Worm (Caenorhabditis elegans) whole organism, young adult: Measurements from ENCODE around the gene chil-12.

Experiments
- B0336.3 ChIP-seq: fragments of 200-800 bp; sonication (Bioruptor generic); IDR thresholded peaks from 2 replicates; pipeline ENCODE4 v1.3.6; 2022; ENCODE audit warnings: missing genetic modification characterization, missing compliant biosample characterization
- D2030.7 ChIP-seq: fragments of 200-800 bp; sonication (Bioruptor generic); IDR thresholded peaks from 2 replicates; pipeline ENCODE4 v1.3.6; 2022; ENCODE audit warnings: missing genetic modification reagents, missing genetic modification characterization, missing compliant biosample characterization
- F10E7.11 ChIP-seq: sonication (generic microtip); optimal IDR thresholded peaks from 2 replicates; lab custom pipeline; 2017; ENCODE audit warnings: mild to moderate bottlenecking, missing genetic modification characterization, moderate library complexity, missing compliant biosample characterization
- F37B4.10 ChIP-seq: fragments of 200-800 bp; sonication (Bioruptor generic); IDR thresholded peaks from 2 replicates; pipeline ENCODE4 v1.3.6; 2022; ENCODE audit warnings: missing genetic modification characterization, missing compliant biosample characterization
- F49E8.2 ChIP-seq: sonication (generic microtip); optimal IDR thresholded peaks from 3 replicates; lab custom pipeline; 2017; ENCODE audit warnings: missing genetic modification characterization, mild to moderate bottlenecking, missing compliant biosample characterization, antibody characterized with exemption, moderate library complexity; ENCODE audit not compliant: insufficient read depth
- F55B11.4 ChIP-seq: sonication (generic microtip); optimal IDR thresholded peaks from 2 replicates; lab custom pipeline; 2016; ENCODE audit warnings: missing compliant biosample characterization, missing genetic modification characterization, borderline replicate concordance; ENCODE audit not compliant: insufficient read depth
- T07F8.4 ChIP-seq: sonication (generic microtip); optimal IDR thresholded peaks from 2 replicates; lab custom pipeline; 2016; ENCODE audit warnings: mild to moderate bottlenecking, missing genetic modification characterization, moderate library complexity, missing compliant biosample characterization
- akir-1 ChIP-seq: fragments of 200-800 bp; sonication (Bioruptor generic); optimal IDR thresholded peaks from 2 replicates; lab custom pipeline; 2018; ENCODE audit warnings: mild to moderate bottlenecking, missing genetic modification characterization, moderate library complexity, missing compliant biosample characterization
- attf-3 ChIP-seq: fragments of 200-800 bp; sonication (Bioruptor generic); conservative IDR thresholded peaks from 2 replicates; pipeline ENCODE4 v1.3.6; 2022; ENCODE audit warnings: missing genetic modification reagents, missing genetic modification characterization, missing compliant biosample characterization
- ceh-40 ChIP-seq: fragments of 200-800 bp; sonication (Bioruptor generic); IDR thresholded peaks from 2 replicates; pipeline ENCODE4 v1.3.6; 2022; ENCODE audit warnings: missing genetic modification characterization, missing compliant biosample characterization
- ceh-79 ChIP-seq: sonication (generic microtip); optimal IDR thresholded peaks from 2 replicates; lab custom pipeline; 2017; ENCODE audit warnings: mild to moderate bottlenecking, missing genetic modification characterization, missing compliant biosample characterization
- ceh-91 ChIP-seq: fragments of 200-800 bp; sonication (Bioruptor generic); IDR thresholded peaks from 2 replicates; pipeline ENCODE4 v1.3.6; 2022; ENCODE audit warnings: missing genetic modification reagents, missing genetic modification characterization, missing compliant biosample characterization
- dox-1 ChIP-seq: fragments of 200-800 bp; sonication (Bioruptor generic); IDR thresholded peaks from 2 replicates; pipeline ENCODE4 v1.3.6; 2022; ENCODE audit warnings: missing genetic modification reagents, missing genetic modification characterization, missing compliant biosample characterization
- dpl-1 ChIP-seq: fragments of 150-350 bp; optimal IDR thresholded peaks from 2 replicates; lab custom pipeline; 2014; ENCODE audit warnings: missing biosample characterization, missing genetic modification reagents, missing genetic modification characterization
- efl-1 ChIP-seq: fragments of 150-350 bp; optimal IDR thresholded peaks from 2 replicates; lab custom pipeline; 2014; ENCODE audit warnings: missing biosample characterization, missing genetic modification reagents, missing genetic modification characterization
- egl-18 ChIP-seq: fragments of 200-800 bp; sonication (Bioruptor generic); IDR thresholded peaks from 2 replicates; pipeline ENCODE4 v1.3.6; 2022; ENCODE audit warnings: missing genetic modification reagents, missing genetic modification characterization, missing compliant biosample characterization
- egrh-3 ChIP-seq: fragments of 200-800 bp; sonication (Bioruptor generic); IDR thresholded peaks from 2 replicates; pipeline ENCODE4 v1.3.6; 2022; ENCODE audit warnings: missing genetic modification reagents, missing genetic modification characterization, missing compliant biosample characterization
- hlh-26 ChIP-seq: fragments of 200-800 bp; sonication (Bioruptor generic); conservative IDR thresholded peaks from 2 replicates; pipeline ENCODE4 v1.3.6; 2022; ENCODE audit warnings: missing genetic modification reagents, missing genetic modification characterization, missing compliant biosample characterization
- hmg-1.2 ChIP-seq: fragments of 200-800 bp; sonication (Bioruptor generic); IDR thresholded peaks from 2 replicates; pipeline ENCODE4 v1.3.6; 2022; ENCODE audit warnings: missing genetic modification reagents, missing genetic modification characterization, missing compliant biosample characterization
- lag-1 ChIP-seq: fragments of 200-800 bp; sonication (Bioruptor generic); IDR thresholded peaks from 2 replicates; pipeline ENCODE4 v1.3.6; 2022; ENCODE audit warnings: missing genetic modification reagents, missing genetic modification characterization, missing compliant biosample characterization
- lin-40 ChIP-seq: sonication (generic microtip); optimal IDR thresholded peaks from 2 replicates; lab custom pipeline; 2016; ENCODE audit warnings: missing genetic modification characterization, mild to moderate bottlenecking, missing compliant biosample characterization, missing genotype, missing genetic modification reagents
- lsl-1 ChIP-seq: fragments of 200-800 bp; sonication (Bioruptor generic); optimal IDR thresholded peaks from 2 replicates; lab custom pipeline; 2018; ENCODE audit warnings: mild to moderate bottlenecking, missing genetic modification characterization, moderate library complexity, missing compliant biosample characterization
- lsy-27 ChIP-seq: sonication (generic microtip); optimal IDR thresholded peaks from 2 replicates; lab custom pipeline; 2017; ENCODE audit warnings: missing genetic modification characterization, mild to moderate bottlenecking, missing compliant biosample characterization, antibody characterized with exemption, missing genotype, borderline replicate concordance; ENCODE audit not compliant: insufficient read depth
- madf-3 ChIP-seq: fragments of 200-800 bp; sonication (Bioruptor generic); IDR thresholded peaks from 2 replicates; pipeline ENCODE4 v1.3.6; 2022; ENCODE audit warnings: missing genetic modification reagents, missing genetic modification characterization, missing compliant biosample characterization
- mes-4 ChIP-seq: sonication (generic microtip); optimal IDR thresholded peaks from 2 replicates; lab custom pipeline; 2016; ENCODE audit warnings: missing genotype, missing genetic modification characterization, missing compliant biosample characterization
- nfya-1 ChIP-seq: sonication (generic microtip); optimal IDR thresholded peaks from 2 replicates; lab custom pipeline; 2017; ENCODE audit warnings: antibody characterized with exemption, missing compliant biosample characterization, missing genetic modification characterization, borderline replicate concordance; ENCODE audit not compliant: insufficient read depth
- nfyb-1 ChIP-seq: fragments of 200-800 bp; sonication (Bioruptor generic); IDR thresholded peaks from 2 replicates; pipeline ENCODE4 v1.3.6; 2022; ENCODE audit warnings: missing genetic modification reagents, missing genetic modification characterization, missing compliant biosample characterization
- nhr-27 ChIP-seq: fragments of 200-800 bp; sonication (Bioruptor generic); optimal IDR thresholded peaks from 2 replicates; lab custom pipeline; 2018; ENCODE audit warnings: mild to moderate bottlenecking, missing genetic modification characterization, moderate library complexity, missing compliant biosample characterization
- repo-1 ChIP-seq: sonication (generic microtip); optimal IDR thresholded peaks from 2 replicates; lab custom pipeline; 2017; ENCODE audit warnings: mild to moderate bottlenecking, missing genetic modification characterization, missing compliant biosample characterization
- sdz-38 ChIP-seq: sonication (generic microtip); optimal IDR thresholded peaks from 2 replicates; lab custom pipeline; 2016; ENCODE audit warnings: missing genotype, missing genetic modification characterization, missing compliant biosample characterization
- snpc-1.3 ChIP-seq: sonication (generic microtip); optimal IDR thresholded peaks from 2 replicates; lab custom pipeline; 2017; ENCODE audit warnings: missing genetic modification characterization, mild to moderate bottlenecking, missing compliant biosample characterization, antibody characterized with exemption, moderate library complexity, missing genotype, missing genetic modification reagents; ENCODE audit not compliant: insufficient read depth
- sptf-2 ChIP-seq: fragments of 200-800 bp; sonication (Bioruptor generic); optimal IDR thresholded peaks from 2 replicates; lab custom pipeline; 2018; ENCODE audit warnings: mild to moderate bottlenecking, missing genetic modification characterization, missing compliant biosample characterization
- tbx-9 ChIP-seq: sonication (generic microtip); optimal IDR thresholded peaks from 2 replicates; lab custom pipeline; 2016; ENCODE audit warnings: borderline replicate concordance, missing genetic modification characterization, inconsistent platforms, missing compliant biosample characterization
- unc-130 ChIP-seq: sonication (generic microtip); optimal IDR thresholded peaks from 2 replicates; lab custom pipeline; 2016; ENCODE audit warnings: missing genetic modification reagents, missing genetic modification characterization, missing compliant biosample characterization
- unc-62 ChIP-seq: fragments of 150-350 bp; optimal IDR thresholded peaks from 2 replicates; lab custom pipeline; 2014; ENCODE audit warnings: missing biosample characterization, missing genetic modification reagents, missing genetic modification characterization
- zim-3 ChIP-seq: sonication (generic microtip); optimal IDR thresholded peaks from 2 replicates; lab custom pipeline; 2017; ENCODE audit warnings: mild to moderate bottlenecking, missing genetic modification characterization, moderate library complexity, missing compliant biosample characterization
- ztf-18 ChIP-seq: sonication (generic microtip); optimal IDR thresholded peaks from 2 replicates; lab custom pipeline; 2016; ENCODE audit warnings: missing genotype, mild to moderate bottlenecking, missing genetic modification characterization, missing compliant biosample characterization
- ztf-25 ChIP-seq: fragments of 200-800 bp; sonication (Bioruptor generic); IDR thresholded peaks from 2 replicates; pipeline ENCODE4 v1.3.6; 2022; ENCODE audit warnings: missing genetic modification reagents, missing genetic modification characterization, missing compliant biosample characterization
- ztf-26 ChIP-seq: sonication (generic microtip); optimal IDR thresholded peaks from 2 replicates; lab custom pipeline; 2017; ENCODE audit warnings: missing genetic modification characterization, missing compliant biosample characterization

chil-12 gene

DNA sequence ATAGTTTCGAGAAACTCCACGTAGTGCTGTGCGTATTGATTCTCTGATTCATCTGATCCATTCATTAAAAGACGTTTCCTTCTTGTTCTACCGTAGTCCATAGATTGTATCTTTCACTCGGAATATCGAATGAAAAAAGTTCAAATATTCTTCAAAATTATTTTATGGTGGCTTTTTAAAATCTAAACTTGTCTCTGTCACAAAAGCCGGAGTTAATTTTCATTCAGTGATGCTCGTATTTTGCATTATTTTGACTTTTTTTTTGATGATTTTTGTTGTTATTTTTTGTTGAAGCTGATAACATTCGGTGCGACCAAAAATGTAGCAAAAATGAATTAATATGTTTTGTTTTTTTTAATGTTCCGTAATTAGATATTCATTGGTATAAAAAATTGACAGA is 5.7 kb upstream of the chil-12 start, which contains the start of gene nhr-164:
Gene nhr-164 (minus strand): TSS at position 101 of the 400 bp plus-strand sequence.
- TF ChIP-seq attf-3 (GFP tag; lab: Robert Waterston, UW) = no peak
- no peak for TF ChIP-seq F55B11.4 (tag; lab: Kevin White, UChicago)
- no peak for TF ChIP-seq nfya-1 (tag; lab: Kevin White, UChicago)
- TF ChIP-seq ceh-79 (tag; lab: Kevin White, UChicago) = no peak
- TF ChIP-seq ceh-40 (GFP tag; lab: Robert Waterston, UW) = no peak
- TF ChIP-seq sptf-2 (GFP tag; lab: Kevin White, UChicago) = no peak
- TF ChIP-seq snpc-1.3 = no peak
- TF ChIP-seq ceh-91 (GFP tag; lab: Robert Waterston, UW) = no peak
- TF ChIP-seq F37B4.10 = no peak
- TF ChIP-seq hlh-26 = no peak
- TF ChIP-seq lag-1 (GFP tag; lab: Robert Waterston, UW) = no peak
- no peak for TF ChIP-seq T07F8.4 (tag; lab: Kevin White, UChicago)
- TF ChIP-seq dox-1 (GFP tag; lab: Robert Waterston, UW) = no peak
- TF ChIP-seq nhr-27 = no peak
- TF ChIP-seq egl-18 = no peak
- no peak for TF ChIP-seq lsy-27 (tag; lab: Kevin White, UChicago)

DNA sequence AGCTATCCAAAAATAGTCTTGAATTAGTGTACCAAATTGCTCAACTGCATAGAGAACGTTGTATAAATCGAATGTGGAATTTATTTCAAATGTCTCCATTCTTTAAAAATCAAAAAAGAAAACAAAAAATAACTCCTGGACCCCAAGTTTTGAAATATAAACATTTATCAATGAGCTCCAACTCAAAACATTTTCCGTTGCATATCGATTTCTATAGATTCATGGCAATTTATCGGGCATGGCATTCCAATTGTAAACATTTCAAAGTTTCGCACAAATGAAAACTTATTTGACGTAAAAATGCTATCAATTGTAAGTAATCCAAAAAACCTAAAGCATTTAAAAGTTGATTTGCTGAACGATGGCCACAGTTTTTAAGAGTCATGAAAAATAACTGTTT is 2.8 kb upstream of the chil-12 start, which contains the start of gene srw-12:
Gene srw-12 (minus strand): TSS at position 101 of the 400 bp plus-strand sequence.
- TF ChIP-seq sptf-2 (GFP tag; lab: Kevin White, UChicago) = no peak
- no peak for TF ChIP-seq unc-130 (GFP tag; lab: Kevin White, UChicago)
- no peak for TF ChIP-seq efl-1 (GFP tag; lab: Kevin White, UChicago)
- no peak for TF ChIP-seq akir-1 (GFP tag; lab: Kevin White, UChicago)
- TF ChIP-seq tbx-9 = no peak
- TF ChIP-seq nfyb-1 (GFP tag; lab: Robert Waterston, UW) = no peak
- no peak for TF ChIP-seq D2030.7 (GFP tag; lab: Robert Waterston, UW)
- TF ChIP-seq egrh-3 (GFP tag; lab: Robert Waterston, UW) = no peak
- no peak for TF ChIP-seq dox-1 (GFP tag; lab: Robert Waterston, UW)
- no peak for TF ChIP-seq madf-3 (GFP tag; lab: Robert Waterston, UW)
- TF ChIP-seq repo-1 (tag; lab: Kevin White, UChicago) = no peak
- TF ChIP-seq ztf-26 (tag; lab: Kevin White, UChicago) = no peak
- no peak for TF ChIP-seq B0336.3 (GFP tag; lab: Robert Waterston, UW)
- no peak for TF ChIP-seq F49E8.2 (tag; lab: Kevin White, UChicago)
- no peak for TF ChIP-seq unc-62
- no peak for TF ChIP-seq ceh-40 (GFP tag; lab: Robert Waterston, UW)
- no peak for TF ChIP-seq ztf-25
- TF ChIP-seq lin-40 (tag; lab: Kevin White, UChicago) = no peak
- no peak for TF ChIP-seq hmg-1.2

DNA sequence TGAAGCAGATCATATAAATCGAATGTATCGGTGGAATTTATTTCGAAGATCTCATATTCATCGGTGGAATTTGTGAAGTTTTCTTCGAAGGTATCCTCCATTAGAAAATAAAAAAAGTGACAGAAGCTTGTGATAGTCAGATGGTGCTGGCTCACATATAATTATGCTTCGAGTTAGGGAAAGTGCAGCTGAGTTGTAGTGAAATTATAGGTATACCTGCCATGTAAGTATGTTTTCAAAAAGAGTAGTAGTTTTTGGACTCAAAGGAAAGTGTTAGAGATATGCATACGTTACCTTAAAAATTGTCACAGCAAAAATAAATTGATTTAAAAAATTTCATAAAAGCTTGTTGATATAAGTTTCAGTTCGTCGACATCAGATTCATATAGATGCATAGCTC is 1.1 kb upstream of the chil-12 start, which contains the start of gene srw-11:
Gene srw-11 (minus strand): TSS at position 101 of the 400 bp plus-strand sequence.
- TF ChIP-seq lsl-1 (no peak), zim-3 (tag; lab: Kevin White, UChicago) (no peak), ztf-18 (tag; lab: Kevin White, UChicago) (no peak), F55B11.4 (tag; lab: Kevin White, UChicago) (no peak), dpl-1 (GFP tag; lab: Kevin White, UChicago) (no peak), egrh-3 (GFP tag; lab: Robert Waterston, UW) (no peak), egl-18 (no peak), sdz-38 (no peak), mes-4 (tag; lab: Kevin White, UChicago) (no peak), F10E7.11 (tag; lab: Kevin White, UChicago) (no peak)
